Worm (Caenorhabditis elegans) whole organism, late embryonic: ENCODE results near the gene F20B6.4.

Experiments
- T23F11.4 ChIP-seq: fragments of 200-800 bp; sonication (Bioruptor generic); optimal IDR thresholded peaks from 2 replicates; lab custom pipeline; 2018; ENCODE audit warnings: mild to moderate bottlenecking, missing genetic modification characterization, missing compliant biosample characterization
- elt-4 ChIP-seq: sonication (generic microtip); optimal IDR thresholded peaks from 2 replicates; lab custom pipeline; 2016; ENCODE audit warnings: missing genetic modification characterization, missing compliant biosample characterization
- npax-4 ChIP-seq: sonication (generic microtip); optimal IDR thresholded peaks from 2 replicates; lab custom pipeline; 2016; ENCODE audit warnings: missing genetic modification characterization, missing compliant biosample characterization
- pha-4 ChIP-seq: fragments of 150-350 bp; optimal IDR thresholded peaks from 2 replicates; lab custom pipeline; 2018; ENCODE audit warnings: missing biosample characterization, missing genetic modification reagents, missing genetic modification characterization
- pros-1 ChIP-seq: fragments of 150-350 bp; optimal IDR thresholded peaks from 2 replicates; lab custom pipeline; 2014; ENCODE audit warnings: missing biosample characterization, missing genetic modification reagents, missing genetic modification characterization
- tbx-2 ChIP-seq: sonication (generic microtip); optimal IDR thresholded peaks from 2 replicates; lab custom pipeline; 2016; ENCODE audit warnings: missing genetic modification characterization, missing compliant biosample characterization

DNA sequence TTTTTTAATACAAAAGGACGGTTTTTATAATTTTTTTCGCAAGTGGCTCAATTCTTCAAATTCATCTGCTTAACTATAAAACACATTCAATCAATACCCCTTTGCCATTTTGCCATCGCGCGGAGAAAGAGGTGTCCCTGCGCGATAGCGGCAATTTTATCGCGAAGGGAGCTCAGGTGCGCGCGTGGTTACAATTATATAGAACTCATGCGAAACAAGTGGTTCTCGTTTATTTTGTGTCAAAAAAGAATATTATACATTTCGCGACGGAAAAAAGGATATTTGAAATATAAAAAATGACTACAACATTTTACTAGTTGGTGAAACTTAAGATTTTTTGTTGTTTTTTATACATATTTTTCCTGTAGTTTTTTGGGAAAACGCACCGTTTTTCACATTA is 12.8 kb upstream of the F20B6.4 start:
- TF ChIP-seq T23F11.4 (peak; percentile 67), pros-1 (tag; lab: Kevin White, UChicago) (peak; percentile 94), pha-4 (no peak), elt-4 (tag; lab: Kevin White, UChicago) (no peak), tbx-2 (tag; lab: Kevin White, UChicago) (peak; percentile 95), npax-4 (tag; lab: Kevin White, UChicago) (peak; percentile 41)
